Worm (Caenorhabditis elegans): Measurements from ENCODE around the gene tag-18.

ce11 chrX:3755753-3756152 lies 21.9 kb upstream of the tag-18 start:
- TF ChIP-seq T22C8.4 (GFP tag; IDR thresholded peaks at IDR 0.05) (no peak), klf-2 (GFP tag; conservative IDR thresholded peaks at IDR 0.05) (no peak), tab-1 (GFP tag; IDR thresholded peaks at IDR 0.05) (no peak), ztf-23 (GFP tag; IDR thresholded peaks at IDR 0.05) (no peak), med-1 (GFP tag; optimal IDR thresholded peaks at IDR 0.05; ENCODE audit: insufficient read depth) (no peak), flt-1 (GFP tag; IDR thresholded peaks at IDR 0.05) (no peak), cog-1 (tag; optimal IDR thresholded peaks at IDR 0.05) (no peak), ztf-29 (GFP tag; IDR thresholded peaks at IDR 0.05) (no peak), ref-1 (GFP tag; conservative IDR thresholded peaks at IDR 0.05) (no peak)

All from whole organism, midembryonic.